Fruit fly (Drosophila melanogaster) whole organism, wandering third instar larva: Measurements from ENCODE around the gene lilli.

Source experiments
- Abd-B ChIP-seq: fragments of >200 bp; optimal IDR thresholded peaks from 2 replicates; lab custom pipeline; 2017; ENCODE audit warnings: missing biosample characterization, missing genetic modification characterization
- CG32264 ChIP-seq: fragments of 200-800 bp; sonication (Bioruptor generic); optimal IDR thresholded peaks from 2 replicates; lab custom pipeline; 2016; ENCODE audit warnings: missing biosample characterization, missing genetic modification characterization
- CG9705 ChIP-seq: fragments of 200-800 bp; sonication (Bioruptor generic); optimal IDR thresholded peaks from 2 replicates; lab custom pipeline; 2018; ENCODE audit warnings: missing biosample characterization, mild to moderate bottlenecking, missing genetic modification characterization
- CrebA ChIP-seq: fragments of 200-800 bp; sonication (Bioruptor generic); optimal IDR thresholded peaks from 2 replicates; lab custom pipeline; 2016; ENCODE audit warnings: missing biosample characterization, mild to moderate bottlenecking, missing genetic modification characterization, borderline replicate concordance
- Dfd ChIP-seq: fragments of >200 bp; optimal IDR thresholded peaks from 2 replicates; lab custom pipeline; 2017; ENCODE audit warnings: missing biosample characterization, missing genetic modification characterization
- Dif ChIP-seq: fragments of 200-275, 200-300 bp; sonication (Bioruptor generic); optimal IDR thresholded peaks from 2 replicates; lab custom pipeline; 2018; ENCODE audit warnings: missing biosample characterization, missing genetic modification characterization; ENCODE audit not compliant: partially characterized antibody
- GATAd ChIP-seq: sonication (Bioruptor generic); optimal IDR thresholded peaks from 2 replicates; lab custom pipeline; 2016; ENCODE audit warnings: missing biosample characterization, missing genetic modification characterization
- HLH106 ChIP-seq: fragments of 200-800 bp; optimal IDR thresholded peaks from 3 replicates; lab custom pipeline; 2019; ENCODE audit warnings: missing biosample characterization, mild to moderate bottlenecking, missing genetic modification characterization, moderate library complexity
- Hnf4 ChIP-seq: fragments of 200-800 bp; sonication (Bioruptor generic); optimal IDR thresholded peaks from 2 replicates; lab custom pipeline; 2016; ENCODE audit warnings: missing biosample characterization, mild to moderate bottlenecking, missing genetic modification characterization
- Hr78 ChIP-seq: fragments of >200 bp; optimal IDR thresholded peaks from 2 replicates; lab custom pipeline; 2017; ENCODE audit warnings: missing biosample characterization, missing genetic modification characterization
- Hr83 ChIP-seq: fragments of 200-300 bp; sonication (Bioruptor generic); optimal IDR thresholded peaks from 2 replicates; lab custom pipeline; 2016; ENCODE audit warnings: missing biosample characterization, mild to moderate bottlenecking, missing genetic modification characterization, moderate library complexity; ENCODE audit not compliant: poor library complexity, severe bottlenecking
- Jra ChIP-seq: sonication (Bioruptor generic); optimal IDR thresholded peaks from 2 replicates; lab custom pipeline; 2016; ENCODE audit warnings: missing biosample characterization, missing genetic modification characterization
- Mio ChIP-seq: sonication (Bioruptor generic); optimal IDR thresholded peaks from 2 replicates; lab custom pipeline; 2016; ENCODE audit warnings: missing biosample characterization, missing genetic modification characterization
- Myc ChIP-seq: fragments of >200 bp; optimal IDR thresholded peaks from 2 replicates; lab custom pipeline; 2017
- N ChIP-seq: fragments of >200 bp; optimal IDR thresholded peaks from 2 replicates; lab custom pipeline; 2018; ENCODE audit warnings: missing biosample characterization, missing external identifiers, missing genetic modification characterization
- OdsH ChIP-seq: fragments of 200-800 bp; sonication (Bioruptor generic); optimal IDR thresholded peaks from 2 replicates; lab custom pipeline; 2016; ENCODE audit warnings: missing biosample characterization, mild to moderate bottlenecking, missing genetic modification characterization
- Rel ChIP-seq, 2 experiments: fragments of 200-800 bp; sonication (Bioruptor generic) in 1 of 2; optimal IDR thresholded peaks; 2 replicates in 1 of 2; 3 replicates in 1 of 2; lab custom pipeline; 2016 to 2019; ENCODE audit warnings: mild to moderate bottlenecking in 2 of 2, missing biosample characterization in 2 of 2, missing genetic modification characterization in 2 of 2, moderate library complexity in 1 of 2
- Sp1 ChIP-seq: fragments of 200-800 bp; sonication (Bioruptor generic); optimal IDR thresholded peaks from 3 replicates; lab custom pipeline; 2019; ENCODE audit warnings: missing biosample characterization, mild to moderate bottlenecking, missing genetic modification characterization, moderate library complexity
- Vsx2 ChIP-seq: fragments of 200-300, 225-300 bp; sonication (Bioruptor generic); optimal IDR thresholded peaks from 2 replicates; lab custom pipeline; 2018; ENCODE audit warnings: missing biosample characterization, missing genetic modification characterization; ENCODE audit not compliant: partially characterized antibody
- br ChIP-seq: fragments of 200-800 bp; sonication (Bioruptor generic); optimal IDR thresholded peaks from 2 replicates; lab custom pipeline; 2016; ENCODE audit warnings: missing biosample characterization, missing genetic modification characterization
- brk ChIP-seq: fragments of 200-800 bp; sonication (Bioruptor generic); optimal IDR thresholded peaks from 2 replicates; lab custom pipeline; 2016; ENCODE audit warnings: missing biosample characterization, mild to moderate bottlenecking, missing genetic modification characterization
- dl ChIP-seq, 2 experiments: fragments of 175-275, 200-275 bp in 1 of 2; fragments of 200-275 bp in 1 of 2; sonication (Bioruptor generic); optimal IDR thresholded peaks; lab custom pipeline; 2018; ENCODE audit warnings: mild to moderate bottlenecking in 2 of 2, missing biosample characterization in 2 of 2, missing genetic modification characterization in 2 of 2, moderate library complexity in 2 of 2; ENCODE audit not compliant: partially characterized antibody in 2 of 2, insufficient read depth in 1 of 2
- dmrt93B ChIP-seq: fragments of 200-800 bp; sonication (Bioruptor generic); optimal IDR thresholded peaks from 2 replicates; lab custom pipeline; 2018; ENCODE audit warnings: missing biosample characterization, mild to moderate bottlenecking, missing genetic modification characterization
- dsf ChIP-seq: sonication (Bioruptor generic); optimal IDR thresholded peaks from 2 replicates; lab custom pipeline; 2016; ENCODE audit warnings: missing biosample characterization, missing genetic modification characterization, borderline replicate concordance
- ey ChIP-seq: fragments of 200-800 bp; sonication (Bioruptor generic); optimal IDR thresholded peaks from 2 replicates; lab custom pipeline; 2016; ENCODE audit warnings: missing biosample characterization, missing genetic modification characterization
- foxo ChIP-seq, 2 experiments: fragments of 200-800 bp; sonication (Bioruptor generic); optimal IDR thresholded peaks; 2 replicates in 1 of 2; 3 replicates in 1 of 2; lab custom pipeline; 2016 to 2017; ENCODE audit warnings: missing biosample characterization in 2 of 2, missing genetic modification characterization in 2 of 2
- fru ChIP-seq: fragments of 200-800 bp; sonication (Bioruptor generic); optimal IDR thresholded peaks from 3 replicates; lab custom pipeline; 2016; ENCODE audit warnings: missing biosample characterization, mild to moderate bottlenecking, missing genetic modification characterization
- h ChIP-seq: fragments of 200-800 bp; sonication (Bioruptor generic); optimal IDR thresholded peaks from 3 replicates; lab custom pipeline; 2016; ENCODE audit warnings: missing biosample characterization, mild to moderate bottlenecking, missing genetic modification characterization
- jim ChIP-seq: fragments of 175-275, 200-325 bp; sonication (Bioruptor generic); optimal IDR thresholded peaks from 2 replicates; lab custom pipeline; 2016; ENCODE audit warnings: missing biosample characterization, mild to moderate bottlenecking, missing genetic modification characterization
- lola ChIP-seq: fragments of >200 bp; optimal IDR thresholded peaks from 2 replicates; lab custom pipeline; 2017; ENCODE audit warnings: missing biosample characterization, missing genetic modification characterization
- pan ChIP-seq: fragments of >200 bp; optimal IDR thresholded peaks from 2 replicates; lab custom pipeline; 2017
- psq ChIP-seq: fragments of 200-800 bp; sonication (Bioruptor generic); optimal IDR thresholded peaks from 3 replicates; lab custom pipeline; 2017; ENCODE audit warnings: missing biosample characterization, mild to moderate bottlenecking, missing genetic modification characterization, moderate library complexity
- rgr ChIP-seq: fragments of 200-800 bp; sonication (Bioruptor generic); optimal IDR thresholded peaks from 3 replicates; lab custom pipeline; 2016; ENCODE audit warnings: missing biosample characterization, mild to moderate bottlenecking, missing genetic modification characterization
- sage ChIP-seq: fragments of 200-800 bp; sonication (Bioruptor generic); optimal IDR thresholded peaks from 2 replicates; lab custom pipeline; 2016; ENCODE audit warnings: missing biosample characterization, mild to moderate bottlenecking, missing genetic modification characterization
- sv ChIP-seq: fragments of 200-800 bp; sonication (Bioruptor generic); optimal IDR thresholded peaks from 3 replicates; lab custom pipeline; 2016; ENCODE audit warnings: missing biosample characterization, missing genetic modification characterization
- tai ChIP-seq: sonication (Bioruptor generic); optimal IDR thresholded peaks from 2 replicates; lab custom pipeline; 2016; ENCODE audit warnings: missing biosample characterization, missing genetic modification characterization
- usp ChIP-seq: fragments of >200 bp; optimal IDR thresholded peaks from 2 replicates; lab custom pipeline; 2017; ENCODE audit warnings: missing biosample characterization, missing genetic modification characterization
- woc ChIP-seq: sonication (Bioruptor generic); optimal IDR thresholded peaks from 2 replicates; lab custom pipeline; 2016; ENCODE audit warnings: missing biosample characterization, mild to moderate bottlenecking, missing genetic modification characterization

lilli gene

dm6 chr2L:2986776-2987175, 101.0 kb downstream of the lilli start:
- TF ChIP-seq dmrt93B (GFP tag; lab: Kevin White, UChicago) (no peak), woc (GFP tag; lab: Kevin White, UChicago) (no peak), Sp1 (GFP tag; lab: Kevin White, UChicago) (no peak), lola (GFP tag; lab: Kevin White, UChicago) (no peak), ey (no peak), dsf (GFP tag; lab: Kevin White, UChicago) (no peak), psq (no peak), Hnf4 (GFP tag; lab: Kevin White, UChicago) (no peak), Vsx2 (GFP tag; lab: Kevin White, UChicago) (no peak), CrebA (GFP tag; lab: Kevin White, UChicago) (no peak), sage (GFP tag; lab: Kevin White, UChicago) (no peak), N (GFP tag; lab: Kevin White, UChicago) (no peak), h (GFP tag; lab: Kevin White, UChicago) (no peak), Abd-B (GFP tag; lab: Kevin White, UChicago) (no peak), Dif (GFP tag; lab: Kevin White, UChicago) (no peak), brk (GFP tag; lab: Kevin White, UChicago) (no peak), usp (GFP tag; lab: Kevin White, UChicago) (no peak), Mio (GFP tag; lab: Kevin White, UChicago) (no peak)

dm6 chr2L:2987681-2988381, 102.1 kb downstream of the lilli start, which contains the start of the genes Chd1 and Bem46:
Chd1 (minus strand) TSS chr2L:2987723.
Bem46 (plus strand) TSS chr2L:2988116.
- TF ChIP-seq Mio (GFP tag; lab: Kevin White, UChicago), result no peak
- no peak for TF ChIP-seq CG32264 (GFP tag; lab: Kevin White, UChicago)
- TF ChIP-seq CrebA (GFP tag; lab: Kevin White, UChicago), result no peak
- TF ChIP-seq fru, result no peak
- TF ChIP-seq usp (GFP tag; lab: Kevin White, UChicago), result no peak
- peak; percentile 84 for TF ChIP-seq rgr (GFP tag; lab: Kevin White, UChicago)
- no peak for TF ChIP-seq dmrt93B (GFP tag; lab: Kevin White, UChicago)
- no peak for TF ChIP-seq brk (GFP tag; lab: Kevin White, UChicago)
- TF ChIP-seq lola (GFP tag; lab: Kevin White, UChicago), result no peak
- TF ChIP-seq br (GFP tag; lab: Kevin White, UChicago), result no peak
- TF ChIP-seq Rel (GFP tag; optimal IDR thresholded peaks at IDR 0.05; lab: Kevin White, UChicago), result no peak
- peak; percentile 41 for TF ChIP-seq Rel (tag; optimal IDR thresholded peaks at IDR 0.05; lab: Kevin White, UChicago)
- TF ChIP-seq dsf (GFP tag; lab: Kevin White, UChicago), result no peak
- no peak for TF ChIP-seq woc (GFP tag; lab: Kevin White, UChicago)
- TF ChIP-seq Sp1 (GFP tag; lab: Kevin White, UChicago), result peak; percentile 84
- peak; percentile 80 for TF ChIP-seq sv (GFP tag; lab: Kevin White, UChicago)
- TF ChIP-seq Dfd (GFP tag; lab: Kevin White, UChicago), result no peak
- TF ChIP-seq Hnf4 (GFP tag; lab: Kevin White, UChicago), result no peak
- TF ChIP-seq Dif (GFP tag; lab: Kevin White, UChicago), result no peak
- TF ChIP-seq dl (GFP tag; optimal IDR thresholded peaks at IDR 0.05; lab: Kevin White, UChicago; ENCODE audit: insufficient read depth in 1 of 2, partially characterized antibody in 2 of 2), result no peak
- TF ChIP-seq CG9705 (GFP tag; lab: Kevin White, UChicago), result peak; percentile 79
- TF ChIP-seq tai, result no peak
- no peak for TF ChIP-seq Hr78 (GFP tag; lab: Kevin White, UChicago)
- peak; percentile 72 for TF ChIP-seq ey
- TF ChIP-seq Vsx2 (GFP tag; lab: Kevin White, UChicago), result no peak
- peak; percentile 84 for TF ChIP-seq psq
- no peak for TF ChIP-seq Jra (GFP tag; lab: Kevin White, UChicago)
- TF ChIP-seq GATAd (GFP tag; lab: Kevin White, UChicago), result peak; percentile 56
- TF ChIP-seq jim (GFP tag; lab: Kevin White, UChicago), result no peak
- TF ChIP-seq sage (GFP tag; lab: Kevin White, UChicago), result no peak
- TF ChIP-seq N (GFP tag; lab: Kevin White, UChicago), result no peak
- no peak for TF ChIP-seq pan (lab: Kevin White, UChicago)
- TF ChIP-seq Hr83 (GFP tag; lab: Kevin White, UChicago), result peak; percentile 34
- peak; percentile 80 for TF ChIP-seq OdsH
- peak; percentile 92 for TF ChIP-seq HLH106 (tag; lab: Kevin White, UChicago)
- peak; percentile 73 for TF ChIP-seq Myc (lab: Kevin White, UChicago)
- TF ChIP-seq foxo (GFP tag; optimal IDR thresholded peaks at IDR 0.05; lab: Kevin White, UChicago), result peak in 1 of 2 experiments; percentile 91
- no peak for TF ChIP-seq Abd-B (GFP tag; lab: Kevin White, UChicago)
